Worm (Caenorhabditis elegans) whole organism, L4 larva: Measurements from ENCODE around the gene ugt-47.

Experiments
- F26F4.8 ChIP-seq: fragments of 200-800 bp; sonication (Bioruptor generic); conservative IDR thresholded peaks from 2 replicates; pipeline ENCODE4 v1.3.6; 2022; ENCODE audit warnings: missing genetic modification characterization, missing compliant biosample characterization
- T20F7.1 ChIP-seq: fragments of 200-800 bp; sonication (Bioruptor generic); optimal IDR thresholded peaks from 2 replicates; lab custom pipeline; 2018; ENCODE audit warnings: mild to moderate bottlenecking, missing genetic modification characterization, missing compliant biosample characterization
- Y105C5A.15 ChIP-seq: fragments of 200-800 bp; sonication (Bioruptor generic); IDR thresholded peaks from 2 replicates; pipeline ENCODE4 v1.3.6; 2022; ENCODE audit warnings: missing genetic modification characterization, missing compliant biosample characterization
- ceh-28 ChIP-seq: fragments of 150-350 bp; optimal IDR thresholded peaks from 2 replicates; lab custom pipeline; 2014; ENCODE audit warnings: missing biosample characterization, missing genetic modification reagents, missing genetic modification characterization
- daf-12 ChIP-seq: fragments of 150-350 bp; optimal IDR thresholded peaks from 2 replicates; lab custom pipeline; 2014; ENCODE audit warnings: missing biosample characterization, missing genetic modification reagents, missing genetic modification characterization
- gei-8 ChIP-seq: fragments of 200-800 bp; sonication (Bioruptor generic); optimal IDR thresholded peaks from 2 replicates; lab custom pipeline; 2018; ENCODE audit warnings: mild to moderate bottlenecking, missing genetic modification characterization, missing compliant biosample characterization
- hlh-11 ChIP-seq: fragments of 200-800 bp; sonication (Bioruptor generic); optimal IDR thresholded peaks from 2 replicates; lab custom pipeline; 2018; ENCODE audit warnings: mild to moderate bottlenecking, missing genetic modification characterization, missing compliant biosample characterization
- pha-4 ChIP-seq, 2 experiments: fragments of 150-350 bp in 1 of 2; fragments of 200-800 bp in 1 of 2; sonication (Bioruptor generic) in 1 of 2; IDR thresholded peaks in 1 of 2; optimal IDR thresholded peaks in 1 of 2; 2 replicates each; pipeline versions ENCODE4 v1.3.6 to Lab custom; 2014 to 2022; ENCODE audit warnings: missing genetic modification characterization in 2 of 2, missing genetic modification reagents in 2 of 2, missing biosample characterization in 1 of 2, missing compliant biosample characterization in 1 of 2
- skn-1 ChIP-seq: fragments of 150-350 bp; optimal IDR thresholded peaks from 2 replicates; lab custom pipeline; 2014; ENCODE audit warnings: missing biosample characterization, missing genetic modification characterization
- unc-130 ChIP-seq: sonication (generic microtip); optimal IDR thresholded peaks from 2 replicates; lab custom pipeline; 2016; ENCODE audit warnings: missing genetic modification reagents, missing genetic modification characterization, missing compliant biosample characterization
- unc-39 ChIP-seq: sonication (generic microtip); optimal IDR thresholded peaks from 2 replicates; lab custom pipeline; 2017; ENCODE audit warnings: missing biosample characterization, missing genetic modification characterization

ce11 chrV:10134077-10134693, 35.8 kb upstream of the ugt-47 start, which contains the start of the genes C08B6.18, wdr-20 and C08B6.8:
- no peak for TF ChIP-seq F26F4.8 (GFP tag; lab: Robert Waterston, UW)
- TF ChIP-seq T20F7.1 = no peak
- no peak for TF ChIP-seq unc-39 (tag; lab: Kevin White, UChicago)
- TF ChIP-seq unc-130 (GFP tag; lab: Kevin White, UChicago) = no peak
- no peak for TF ChIP-seq ceh-28 (tag; lab: Kevin White, UChicago)
- TF ChIP-seq daf-12 = no peak
- TF ChIP-seq Y105C5A.15 = no peak
- no peak for TF ChIP-seq pha-4 (GFP tag; IDR thresholded peaks at IDR 0.05; lab: Robert Waterston, UW)
- TF ChIP-seq pha-4 (tag; optimal IDR thresholded peaks at IDR 0.05; lab: Kevin White, UChicago) = no peak
- TF ChIP-seq hlh-11 (tag; lab: Kevin White, UChicago) = no peak
- no peak for TF ChIP-seq gei-8
- no peak for TF ChIP-seq skn-1
